Worm (Caenorhabditis elegans) whole organism, L4/young adult: ENCODE results near the gene grd-8.

Experiments used
- W03F9.2 ChIP-seq: fragments of 150-350 bp; optimal IDR thresholded peaks from 2 replicates; lab custom pipeline; 2014; ENCODE audit warnings: missing biosample characterization, missing genetic modification characterization
- him-1 ChIP-seq: sonication (generic microtip); optimal IDR thresholded peaks from 2 replicates; lab custom pipeline; 2016; ENCODE audit warnings: missing genotype, missing genetic modification reagents, missing genetic modification characterization, missing compliant biosample characterization

DNA sequence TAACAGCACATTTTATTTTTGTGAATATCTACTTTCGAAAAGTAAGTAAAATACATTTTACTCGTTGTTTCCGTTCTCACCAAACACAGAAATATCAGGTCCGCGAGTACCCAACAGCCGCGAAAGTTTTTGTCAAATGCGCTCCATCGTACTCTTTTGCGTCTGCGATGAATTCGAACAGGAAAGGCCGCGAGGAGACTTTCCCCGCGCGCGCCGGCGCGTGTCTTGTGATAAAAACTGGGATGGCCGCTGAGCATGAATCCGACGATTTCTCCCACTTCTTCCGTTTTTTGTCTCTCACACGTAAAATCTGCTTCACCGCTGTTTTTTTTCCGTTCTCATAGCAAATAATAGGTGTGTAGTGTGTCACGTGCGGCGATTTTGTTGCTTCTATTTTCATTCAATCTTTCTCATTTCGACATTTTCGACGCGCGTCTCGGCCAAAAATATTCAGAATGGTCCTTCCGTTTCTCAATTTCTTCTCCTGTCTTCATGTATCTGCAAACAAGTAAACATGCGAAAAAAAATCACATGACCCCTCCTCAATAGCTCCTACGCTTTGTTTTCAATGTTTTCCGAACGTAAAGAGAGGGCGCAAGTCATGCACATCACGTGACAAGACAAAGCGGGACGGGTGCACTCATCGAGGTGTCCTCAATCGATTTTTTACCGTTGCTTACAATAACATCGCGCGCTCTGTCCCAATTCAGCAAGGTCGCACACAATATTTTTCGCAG lies 38.1 kb upstream of the grd-8 start, which contains the start of gene uvs-1:
- TF ChIP-seq W03F9.2, result no peak
- no peak for TF ChIP-seq him-1
